Worm (Caenorhabditis elegans) whole organism, midembryonic: ENCODE data around the gene cpsf-4.

Experiments used
- T22C8.4 ChIP-seq: fragments of 200-800 bp; sonication (Bioruptor generic); IDR thresholded peaks from 2 replicates; pipeline ENCODE4 v1.3.6; 2022; ENCODE audit warnings: missing genetic modification characterization, missing compliant biosample characterization
- cog-1 ChIP-seq: sonication (generic microtip); optimal IDR thresholded peaks from 2 replicates; lab custom pipeline; 2016; ENCODE audit warnings: missing genetic modification characterization, missing compliant biosample characterization
- flt-1 ChIP-seq: fragments of 200-800 bp; sonication (Bioruptor generic); IDR thresholded peaks from 2 replicates; pipeline ENCODE4 v1.3.6; 2022; ENCODE audit warnings: missing genetic modification characterization, missing compliant biosample characterization
- klf-2 ChIP-seq: fragments of 200-800 bp; sonication (Bioruptor generic); conservative IDR thresholded peaks from 2 replicates; pipeline ENCODE4 v1.3.6; 2022; ENCODE audit warnings: missing genetic modification reagents, missing genetic modification characterization, missing compliant biosample characterization
- med-1 ChIP-seq: sonication (generic microtip); optimal IDR thresholded peaks from 2 replicates; lab custom pipeline; 2017; ENCODE audit warnings: missing genetic modification characterization, mild to moderate bottlenecking, missing compliant biosample characterization, antibody characterized with exemption, missing genetic modification reagents; ENCODE audit not compliant: insufficient read depth
- ref-1 ChIP-seq: fragments of 200-800 bp; sonication (Bioruptor generic); conservative IDR thresholded peaks from 2 replicates; pipeline ENCODE4 v1.3.6; 2022; ENCODE audit warnings: missing genetic modification reagents, missing genetic modification characterization, missing compliant biosample characterization
- tab-1 ChIP-seq: fragments of 200-800 bp; sonication (Bioruptor generic); IDR thresholded peaks from 2 replicates; pipeline ENCODE4 v1.3.6; 2022; ENCODE audit warnings: missing genetic modification characterization, missing compliant biosample characterization
- ztf-23 ChIP-seq: fragments of 200-800 bp; sonication (Bioruptor generic); IDR thresholded peaks from 2 replicates; pipeline ENCODE4 v1.3.6; 2022; ENCODE audit warnings: missing genetic modification reagents, missing genetic modification characterization, missing compliant biosample characterization
- ztf-29 ChIP-seq: fragments of 200-800 bp; sonication (Bioruptor generic); IDR thresholded peaks from 2 replicates; pipeline ENCODE4 v1.3.6; 2022; ENCODE audit warnings: missing genetic modification reagents, missing genetic modification characterization, missing compliant biosample characterization

cpsf-4 gene

DNA sequence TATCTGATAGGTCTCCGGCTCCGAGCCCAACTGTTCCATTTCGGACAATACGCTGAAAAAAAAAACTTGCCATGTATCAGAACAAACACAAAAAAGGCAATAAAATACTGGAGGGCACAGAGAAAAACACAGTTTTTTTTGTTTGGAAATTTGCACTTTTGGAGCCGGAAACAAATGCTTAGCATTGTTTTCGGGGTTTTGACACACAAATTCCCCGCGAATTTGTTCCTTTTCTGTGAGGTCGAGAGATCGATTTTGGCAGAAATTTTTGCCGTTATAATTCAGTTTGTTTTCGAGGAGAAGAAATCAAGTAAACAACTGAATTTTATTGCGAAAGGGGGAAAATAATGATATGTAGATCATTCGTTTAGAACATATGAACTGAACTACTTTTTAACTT lies 36.6 kb downstream of the cpsf-4 start, which contains the start of gene K08E4.2:
K08E4.2 (minus strand) TSS at position 54 of the 400 bp plus-strand sequence.
- no peak for TF ChIP-seq flt-1 (GFP tag; lab: Robert Waterston, UW)
- TF ChIP-seq tab-1 (GFP tag; lab: Robert Waterston, UW), result no peak
- no peak for TF ChIP-seq ref-1 (GFP tag; lab: Robert Waterston, UW)
- no peak for TF ChIP-seq ztf-29
- TF ChIP-seq cog-1 (tag; lab: Kevin White, UChicago), result no peak
- no peak for TF ChIP-seq T22C8.4
- no peak for TF ChIP-seq med-1 (GFP tag; lab: Kevin White, UChicago)
- TF ChIP-seq ztf-23 (GFP tag; lab: Robert Waterston, UW), result no peak
- no peak for TF ChIP-seq klf-2 (GFP tag; lab: Robert Waterston, UW)

DNA sequence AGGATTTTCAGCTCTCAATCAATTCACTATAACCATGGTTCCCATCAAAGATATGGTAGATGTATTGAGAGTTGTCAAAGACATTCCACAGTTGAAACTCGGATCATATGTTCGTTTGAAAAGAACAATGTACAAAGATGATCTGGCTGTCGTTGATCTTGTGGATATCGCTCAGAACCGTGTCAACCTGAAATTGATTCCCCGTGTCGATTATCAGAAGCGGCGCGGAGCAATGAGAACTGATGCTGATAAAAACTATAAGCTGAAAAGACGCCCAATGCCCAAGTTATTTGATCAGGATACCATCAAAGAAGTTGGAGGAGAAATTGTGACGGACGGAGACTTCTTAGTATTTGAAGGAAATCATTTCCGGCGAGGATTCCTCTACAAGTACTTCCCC lies 40.8 kb downstream of the cpsf-4 start:
- TF ChIP-seq T22C8.4 (no peak), ztf-29 (no peak), flt-1 (GFP tag; lab: Robert Waterston, UW) (no peak), klf-2 (GFP tag; lab: Robert Waterston, UW) (no peak), ref-1 (GFP tag; lab: Robert Waterston, UW) (no peak), med-1 (GFP tag; lab: Kevin White, UChicago) (no peak), ztf-23 (GFP tag; lab: Robert Waterston, UW) (no peak), cog-1 (tag; lab: Kevin White, UChicago) (no peak), tab-1 (GFP tag; lab: Robert Waterston, UW) (no peak)

DNA sequence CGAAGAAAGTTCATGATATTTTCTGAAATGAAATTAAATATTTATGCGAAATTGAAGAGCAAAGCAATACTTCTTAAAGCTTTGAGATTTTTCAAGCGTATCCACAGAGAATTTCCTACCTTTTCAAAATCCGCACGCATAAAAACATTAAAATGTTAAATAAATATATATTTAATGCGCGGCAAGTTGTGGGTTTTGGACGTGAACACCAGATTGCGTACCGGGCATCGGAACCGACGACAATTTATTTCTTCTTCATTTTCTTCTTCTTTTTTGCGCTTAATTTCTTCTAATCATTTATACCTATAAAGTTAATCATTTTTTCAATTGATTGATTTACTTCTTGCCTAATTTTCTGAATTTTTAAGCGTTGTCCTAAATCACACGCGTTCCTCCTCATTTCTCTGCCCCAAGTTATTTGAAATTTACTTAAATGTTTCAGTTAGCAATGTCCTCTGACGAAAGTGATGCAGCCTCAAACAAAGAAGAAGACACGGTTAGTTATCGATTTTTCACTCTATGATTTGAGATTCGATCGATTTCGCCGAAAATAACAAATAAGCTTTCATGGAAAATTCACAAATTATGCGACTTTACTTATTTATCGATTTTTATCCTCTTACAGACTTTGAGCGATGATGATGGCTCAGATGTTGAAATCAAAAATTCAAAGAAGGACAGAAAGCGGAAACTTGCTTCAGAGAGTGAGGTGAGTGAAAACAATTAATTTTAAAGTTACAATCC lies 42.0 kb downstream of the cpsf-4 start, which contains the start of the genes bre-5 and spt-5:
bre-5 (minus strand) TSS at position 167 of the 744 bp plus-strand sequence.
spt-5 (plus strand) TSS at position 443 of the 744 bp plus-strand sequence.
- peak; percentile 53; the same call in 1 of the 2 replicates for TF ChIP-seq T22C8.4
- no peak for TF ChIP-seq ztf-23 (GFP tag; lab: Robert Waterston, UW)
- TF ChIP-seq klf-2 (GFP tag; lab: Robert Waterston, UW), result no peak

DNA sequence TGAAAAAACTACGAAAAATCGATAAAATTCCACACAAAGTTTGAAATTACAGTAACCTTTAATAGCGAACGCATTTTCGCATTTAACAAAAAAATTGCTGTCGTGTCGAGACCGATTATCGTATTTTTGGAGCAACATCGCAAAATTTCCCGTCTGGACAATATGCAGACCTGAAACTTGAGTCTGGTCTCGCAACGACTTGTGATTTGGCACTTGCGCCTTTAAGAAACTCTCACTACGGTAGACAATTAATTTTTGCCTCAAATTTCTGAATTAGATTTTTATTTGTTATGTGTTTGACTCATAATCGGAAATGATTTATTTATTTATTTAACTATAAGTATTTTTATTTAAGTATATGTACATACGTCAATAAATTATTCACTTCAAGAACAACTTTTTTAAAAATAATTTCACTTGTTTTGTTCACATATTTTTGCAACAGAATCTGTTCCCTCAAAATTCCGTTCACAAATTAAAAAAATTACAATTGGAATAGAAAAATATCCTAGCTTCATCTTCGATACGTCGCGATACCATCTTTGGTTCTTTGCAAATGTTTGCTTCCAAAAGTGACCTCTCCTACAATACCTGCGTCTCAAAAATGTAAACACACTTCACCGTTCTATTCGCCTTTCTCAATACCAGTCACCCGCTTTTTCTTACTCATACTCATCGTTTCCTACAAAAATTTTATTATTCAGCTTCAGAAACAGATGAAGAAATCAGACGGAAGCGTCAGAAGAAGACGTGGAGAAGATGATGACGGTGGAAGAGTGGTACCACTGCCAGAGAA lies 45.5 kb downstream of the cpsf-4 start, which contains the start of gene T12G3.4:
T12G3.4 (plus strand) TSS at position 705 of the 796 bp plus-strand sequence.
- TF ChIP-seq ztf-23 (GFP tag; lab: Robert Waterston, UW), result no peak
- TF ChIP-seq cog-1 (tag; lab: Kevin White, UChicago), result no peak
- no peak for TF ChIP-seq T22C8.4
- TF ChIP-seq ref-1 (GFP tag; lab: Robert Waterston, UW), result no peak
- no peak for TF ChIP-seq flt-1 (GFP tag; lab: Robert Waterston, UW)
- no peak for TF ChIP-seq klf-2 (GFP tag; lab: Robert Waterston, UW)
- no peak for TF ChIP-seq tab-1 (GFP tag; lab: Robert Waterston, UW)
- TF ChIP-seq med-1 (GFP tag; lab: Kevin White, UChicago), result no peak

DNA sequence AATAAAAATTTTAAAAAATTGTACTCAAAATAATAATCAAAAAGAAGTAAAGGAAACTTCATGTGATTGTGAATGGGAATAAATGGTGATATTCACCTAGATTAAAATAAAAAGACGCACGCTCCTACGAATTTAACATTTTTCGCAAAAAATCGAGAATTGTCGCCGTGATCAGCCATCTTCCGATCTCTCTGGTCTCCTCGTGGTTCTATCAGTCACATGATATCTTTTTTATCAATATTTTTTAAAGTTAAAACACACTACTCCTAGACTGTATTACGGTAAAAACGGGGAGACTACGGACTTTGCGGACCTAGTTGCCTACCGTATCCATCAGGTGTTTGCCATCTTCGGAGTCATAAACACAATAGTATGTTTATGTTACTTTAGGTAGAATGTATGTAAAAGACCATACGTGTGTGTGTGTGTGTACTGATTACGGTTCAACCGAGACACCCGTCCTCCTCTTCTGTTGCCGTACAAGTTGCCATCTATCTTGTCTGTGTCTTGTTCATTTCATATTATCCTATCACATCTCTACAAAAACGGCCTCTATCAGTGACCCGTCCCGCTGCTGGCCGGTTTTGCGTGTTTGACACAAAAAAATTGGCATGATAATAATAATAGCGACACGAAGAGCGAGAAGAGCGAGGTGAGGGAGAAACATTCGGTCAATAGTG lies 46.6 kb downstream of the cpsf-4 start, which contains the start of gene T12G3.2:
T12G3.2 (minus strand) TSS at position 444 of the 680 bp plus-strand sequence.
- TF ChIP-seq tab-1 (GFP tag; lab: Robert Waterston, UW), result no peak
- TF ChIP-seq flt-1 (GFP tag; lab: Robert Waterston, UW), result no peak
- no peak for TF ChIP-seq T22C8.4
- TF ChIP-seq ztf-29, result no peak
- no peak for TF ChIP-seq med-1 (GFP tag; lab: Kevin White, UChicago)
- TF ChIP-seq ztf-23 (GFP tag; lab: Robert Waterston, UW), result no peak
- no peak for TF ChIP-seq klf-2 (GFP tag; lab: Robert Waterston, UW)
- TF ChIP-seq cog-1 (tag; lab: Kevin White, UChicago), result no peak
- no peak for TF ChIP-seq ref-1 (GFP tag; lab: Robert Waterston, UW)

DNA sequence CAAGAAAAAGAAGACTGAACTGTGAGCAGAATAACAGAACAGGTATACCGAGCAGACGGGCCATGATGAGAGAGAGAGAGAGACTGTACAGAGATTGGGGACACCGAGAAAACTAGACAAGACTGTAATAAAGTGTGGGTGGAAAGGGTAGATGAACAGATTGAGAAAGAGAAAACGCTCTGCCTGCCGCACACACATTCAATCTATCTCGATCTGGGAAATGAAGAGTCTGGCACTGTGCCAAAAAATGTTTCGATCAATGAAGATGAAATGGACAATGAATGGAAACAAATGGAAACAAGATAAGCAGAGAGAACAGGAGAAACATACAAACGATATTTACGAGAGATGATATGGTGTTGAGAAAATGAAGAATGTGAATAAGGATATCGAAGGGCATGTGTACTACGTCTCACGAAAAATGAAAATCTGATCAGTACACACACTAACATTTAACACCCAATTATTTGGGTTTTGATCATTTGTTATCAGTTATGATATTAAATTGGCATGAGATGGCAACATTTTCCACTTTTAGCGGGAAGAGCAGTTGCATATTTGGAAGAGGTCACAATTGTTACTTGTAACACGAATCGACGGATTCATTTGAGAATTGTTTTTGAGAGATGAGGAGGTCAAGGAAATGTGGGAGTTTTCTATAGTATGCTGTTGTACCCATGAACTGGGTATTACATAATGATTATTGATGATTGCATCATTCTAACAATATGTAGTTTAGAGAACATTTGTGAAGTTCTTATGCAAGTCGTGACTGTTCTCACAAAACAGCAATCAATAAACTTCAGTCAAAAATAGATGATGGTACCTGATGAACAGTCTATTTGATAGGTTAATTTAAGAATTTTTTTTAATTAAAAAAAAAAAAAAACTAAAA lies 48.2 kb downstream of the cpsf-4 start:
- no peak for TF ChIP-seq ztf-29
- TF ChIP-seq tab-1 (GFP tag; lab: Robert Waterston, UW), result no peak
- no peak for TF ChIP-seq klf-2 (GFP tag; lab: Robert Waterston, UW)
- TF ChIP-seq flt-1 (GFP tag; lab: Robert Waterston, UW), result no peak
- no peak for TF ChIP-seq ref-1 (GFP tag; lab: Robert Waterston, UW)
- no peak for TF ChIP-seq cog-1 (tag; lab: Kevin White, UChicago)
- TF ChIP-seq ztf-23 (GFP tag; lab: Robert Waterston, UW), result no peak
- no peak for TF ChIP-seq T22C8.4
- TF ChIP-seq med-1 (GFP tag; lab: Kevin White, UChicago), result no peak

DNA sequence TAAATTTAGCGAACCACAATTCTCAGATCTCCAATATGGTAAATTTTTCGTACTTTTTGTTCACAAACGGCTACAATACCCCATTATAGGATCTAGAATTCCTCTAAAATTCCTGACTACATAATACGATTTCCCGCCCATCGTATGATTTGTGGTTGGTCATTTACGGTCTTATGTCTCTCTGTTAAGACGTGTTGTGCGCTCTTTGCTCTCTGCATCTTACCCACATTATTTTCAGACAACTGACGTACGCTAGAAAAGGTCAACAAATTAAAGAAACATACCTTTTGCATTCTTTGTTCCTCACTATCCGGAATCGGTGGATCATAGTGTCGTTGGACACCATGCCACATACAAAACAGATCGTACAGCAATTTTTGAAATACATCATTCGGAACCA lies 50.2 kb downstream of the cpsf-4 start:
- no peak for TF ChIP-seq ztf-23 (GFP tag; lab: Robert Waterston, UW)
- no peak for TF ChIP-seq med-1 (GFP tag; lab: Kevin White, UChicago)
- no peak for TF ChIP-seq T22C8.4
- TF ChIP-seq flt-1 (GFP tag; lab: Robert Waterston, UW), result no peak
- TF ChIP-seq ref-1 (GFP tag; lab: Robert Waterston, UW), result no peak
- TF ChIP-seq tab-1 (GFP tag; lab: Robert Waterston, UW), result no peak
- no peak for TF ChIP-seq cog-1 (tag; lab: Kevin White, UChicago)
